Worm (Caenorhabditis elegans): Measurements from ENCODE around the gene ugt-49.

DNA sequence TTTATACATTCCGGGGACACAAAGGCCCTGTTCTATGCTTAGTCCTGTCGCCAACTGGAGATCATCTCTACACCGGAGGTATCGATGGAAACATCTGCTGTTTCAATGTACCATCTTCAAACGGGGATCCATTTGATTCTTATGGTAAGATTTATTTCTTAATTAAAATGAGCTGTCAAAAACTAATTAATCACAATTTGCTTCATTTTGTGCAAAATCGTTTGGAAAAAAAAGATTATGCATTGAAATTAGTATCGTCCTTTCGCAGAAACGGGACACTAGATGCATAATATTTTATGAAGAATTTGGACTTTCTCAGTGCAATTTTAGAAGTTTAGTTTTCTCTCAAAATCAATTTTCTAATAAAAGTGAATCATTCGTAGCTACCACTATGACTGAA, 8.3 kb upstream of the ugt-49 start:
- TF ChIP-seq med-1 (GFP tag; optimal IDR thresholded peaks at IDR 0.05; ENCODE audit: insufficient read depth), result no peak
- no peak for TF ChIP-seq ref-1 (GFP tag; conservative IDR thresholded peaks at IDR 0.05)
- no peak for TF ChIP-seq klf-2 (GFP tag; conservative IDR thresholded peaks at IDR 0.05)

Data from whole organism, midembryonic.